Worm (Caenorhabditis elegans) whole organism, L4 larva: ENCODE measurements around the gene F09G8.7.

Experiments used
- F37D6.2 ChIP-seq: sonication (generic microtip); optimal IDR thresholded peaks from 2 replicates; lab custom pipeline; 2016; ENCODE audit warnings: mild to moderate bottlenecking, missing genetic modification characterization, missing compliant biosample characterization
- F49E8.2 ChIP-seq: sonication (generic microtip); optimal IDR thresholded peaks from 2 replicates; lab custom pipeline; 2016; ENCODE audit warnings: missing compliant biosample characterization, mild to moderate bottlenecking, missing genetic modification characterization, borderline replicate concordance
- R02D3.7 ChIP-seq: fragments of 150-350 bp; sonication (generic microtip); optimal IDR thresholded peaks from 3 replicates; lab custom pipeline; 2014; ENCODE audit warnings: missing biosample characterization, missing genetic modification characterization
- T20F7.1 ChIP-seq: fragments of 200-800 bp; sonication (Bioruptor generic); optimal IDR thresholded peaks from 2 replicates; lab custom pipeline; 2018; ENCODE audit warnings: mild to moderate bottlenecking, missing genetic modification characterization, missing compliant biosample characterization
- T26A8.4 ChIP-seq: fragments of 200-800 bp; sonication (Bioruptor generic); IDR thresholded peaks from 2 replicates; pipeline ENCODE4 v1.3.6; 2022; ENCODE audit warnings: missing genetic modification characterization, missing compliant biosample characterization
- Y48G9A.11 ChIP-seq: fragments of 200-800 bp; sonication (Bioruptor generic); IDR thresholded peaks from 2 replicates; pipeline ENCODE4 v1.3.6; 2022; ENCODE audit warnings: missing genetic modification reagents, missing genetic modification characterization, missing compliant biosample characterization
- aha-1 ChIP-seq: fragments of 150-350 bp; peaks from one replicate; lab custom pipeline; 2014; ENCODE audit warnings: missing biosample characterization, missing genetic modification characterization
- ama-1 ChIP-seq: fragments of 150-350 bp; optimal IDR thresholded peaks from 2 replicates; lab custom pipeline; 2014; ENCODE audit warnings: inconsistent platforms, mixed read lengths
- ceh-82 ChIP-seq: sonication (generic microtip); optimal IDR thresholded peaks from 2 replicates; lab custom pipeline; 2017; ENCODE audit warnings: missing biosample characterization, missing genetic modification characterization
- daf-16 ChIP-seq, 3 experiments: sonication (generic microtip); optimal IDR thresholded peaks; 2 replicates each; lab custom pipeline; 2016 to 2017; ENCODE audit warnings: missing genetic modification characterization in 3 of 3, missing genetic modification reagents in 3 of 3, mild to moderate bottlenecking in 2 of 3, missing compliant biosample characterization in 2 of 3, missing biosample characterization in 1 of 3, moderate library complexity in 1 of 3
- daf-19 ChIP-seq: fragments of 200-800 bp; sonication (Bioruptor generic); conservative IDR thresholded peaks from 2 replicates; pipeline ENCODE4 v1.3.6; 2022; ENCODE audit warnings: missing genetic modification characterization, missing compliant biosample characterization
- daf-8 ChIP-seq: fragments of 200-800 bp; sonication (Bioruptor generic); IDR thresholded peaks from 2 replicates; pipeline ENCODE4 v1.3.6; 2022; ENCODE audit warnings: missing genetic modification characterization, missing compliant biosample characterization
- dmd-8 ChIP-seq: fragments of 200-800 bp; sonication (Bioruptor generic); IDR thresholded peaks from 2 replicates; pipeline ENCODE4 v1.3.6; 2022; ENCODE audit warnings: missing genetic modification characterization, missing compliant biosample characterization
- dmd-9 ChIP-seq: fragments of 200-800 bp; sonication (Bioruptor generic); IDR thresholded peaks from 2 replicates; pipeline ENCODE4 v1.3.6; 2022; ENCODE audit warnings: missing genetic modification reagents, missing genetic modification characterization, missing compliant biosample characterization
- dpl-1 ChIP-seq: fragments of 150-350 bp; optimal IDR thresholded peaks from 2 replicates; lab custom pipeline; 2014; ENCODE audit warnings: missing biosample characterization, missing genetic modification reagents, missing genetic modification characterization
- fkh-10 ChIP-seq: fragments of 150-350 bp; optimal IDR thresholded peaks from 2 replicates; lab custom pipeline; 2014; ENCODE audit warnings: missing biosample characterization, missing genetic modification reagents, missing genetic modification characterization
- gei-8 ChIP-seq: fragments of 200-800 bp; sonication (Bioruptor generic); optimal IDR thresholded peaks from 2 replicates; lab custom pipeline; 2018; ENCODE audit warnings: mild to moderate bottlenecking, missing genetic modification characterization, missing compliant biosample characterization
- hlh-30 ChIP-seq: sonication (generic microtip); optimal IDR thresholded peaks from 2 replicates; lab custom pipeline; 2017; ENCODE audit warnings: antibody characterized with exemption, mild to moderate bottlenecking, missing genetic modification characterization, missing compliant biosample characterization; ENCODE audit not compliant: insufficient read depth
- jun-1 ChIP-seq: fragments of 150-350 bp; optimal IDR thresholded peaks from 2 replicates; lab custom pipeline; 2014; ENCODE audit warnings: missing biosample characterization, missing genetic modification reagents, missing genetic modification characterization
- lim-7 ChIP-seq: fragments of 200-800 bp; sonication (Bioruptor generic); IDR thresholded peaks from 2 replicates; pipeline ENCODE4 v1.3.6; 2022; ENCODE audit warnings: missing genetic modification characterization, missing compliant biosample characterization
- lin-1 ChIP-seq: fragments of 200-800 bp; sonication (Bioruptor generic); IDR thresholded peaks from 2 replicates; pipeline ENCODE4 v1.3.6; 2022; ENCODE audit warnings: missing genetic modification reagents, missing genetic modification characterization, missing compliant biosample characterization
- lin-13 ChIP-seq: fragments of 150-350 bp; optimal IDR thresholded peaks from 2 replicates; lab custom pipeline; 2014; ENCODE audit warnings: missing biosample characterization, missing genetic modification reagents, missing genetic modification characterization
- lin-38 ChIP-seq: fragments of 200-800 bp; sonication (Bioruptor generic); IDR thresholded peaks from 2 replicates; pipeline ENCODE4 v1.3.6; 2022; ENCODE audit warnings: missing genetic modification reagents, missing genetic modification characterization, missing compliant biosample characterization
- lir-3 ChIP-seq: sonication (generic microtip); optimal IDR thresholded peaks from 2 replicates; lab custom pipeline; 2016; ENCODE audit warnings: mild to moderate bottlenecking, missing genetic modification characterization, missing compliant biosample characterization
- mdl-1 ChIP-seq, 2 experiments: fragments of 150-350 bp in 1 of 2; sonication (generic microtip) in 1 of 2; optimal IDR thresholded peaks; 2 replicates each; lab custom pipeline; 2014 to 2017; ENCODE audit warnings: missing biosample characterization in 2 of 2, missing genetic modification characterization in 2 of 2
- mdt-29 ChIP-seq: fragments of 200-800 bp; sonication (Bioruptor generic); IDR thresholded peaks from 2 replicates; pipeline ENCODE4 v1.3.6; 2022; ENCODE audit warnings: missing genetic modification reagents, missing genetic modification characterization, missing compliant biosample characterization
- mes-2 ChIP-seq: sonication (generic microtip); optimal IDR thresholded peaks from 2 replicates; lab custom pipeline; 2016; ENCODE audit warnings: missing genotype, mild to moderate bottlenecking, missing genetic modification characterization, missing compliant biosample characterization; ENCODE audit not compliant: poor library complexity, severe bottlenecking
- nhr-28 ChIP-seq: fragments of 150-350 bp; optimal IDR thresholded peaks from 2 replicates; lab custom pipeline; 2014; ENCODE audit warnings: missing biosample characterization, missing genetic modification characterization
- snpc-4 ChIP-seq: fragments of 150-350 bp; optimal IDR thresholded peaks from 2 replicates; lab custom pipeline; 2014; ENCODE audit warnings: missing biosample characterization, missing genetic modification characterization
- unc-39 ChIP-seq: sonication (generic microtip); optimal IDR thresholded peaks from 2 replicates; lab custom pipeline; 2017; ENCODE audit warnings: missing biosample characterization, missing genetic modification characterization
- unc-62 ChIP-seq, 3 experiments: fragments of 150-350 bp in 1 of 3; sonication (generic microtip); optimal IDR thresholded peaks in 2 of 3; peaks in 1 of 3; 1 replicate in 1 of 3; 2 replicates in 2 of 3; lab custom pipeline; 2014 to 2017; ENCODE audit warnings: missing biosample characterization in 3 of 3, missing genetic modification characterization in 3 of 3, missing genetic modification reagents in 3 of 3, missing genotype in 1 of 3
- zag-1 ChIP-seq: fragments of 150-350 bp; optimal IDR thresholded peaks from 2 replicates; lab custom pipeline; 2014; ENCODE audit warnings: missing biosample characterization, missing genetic modification characterization
- zfp-3 ChIP-seq: fragments of 200-800 bp; sonication (Bioruptor generic); conservative IDR thresholded peaks from 2 replicates; pipeline ENCODE4 v1.3.6; 2022; ENCODE audit warnings: missing genetic modification reagents, missing genetic modification characterization, missing compliant biosample characterization

F09G8.7 gene

ce11 chrIII:8278801-8279200 lies 10.6 kb upstream of the F09G8.7 start, which contains the start of gene mig-10:
mig-10 (plus strand) TSS chrIII:8279101.
- no peak for TF ChIP-seq lin-1 (GFP tag; lab: Robert Waterston, UW)
- TF ChIP-seq lin-13 = no peak
- no peak for TF ChIP-seq unc-39 (tag; lab: Kevin White, UChicago)

ce11 chrIII:8275871-8276270 lies 7.7 kb upstream of the F09G8.7 start, which contains the start of gene clec-160:
clec-160 (minus strand) TSS chrIII:8275971.
- TF ChIP-seq daf-16 (GFP tag; optimal IDR thresholded peaks at IDR 0.05; lab: Kevin White, UChicago) (no peak), daf-16 (tag; optimal IDR thresholded peaks at IDR 0.05; lab: Kevin White, UChicago) (no peak), zag-1 (tag; lab: Kevin White, UChicago) (no peak), mdt-29 (GFP tag; lab: Robert Waterston, UW) (no peak), lir-3 (tag; lab: Kevin White, UChicago) (no peak), zfp-3 (GFP tag; lab: Robert Waterston, UW) (no peak), unc-62 (GFP tag; optimal IDR thresholded peaks at IDR 0.05 in 1 of 2; lab: Kevin White, UChicago) (no peak), unc-62 (tag; optimal IDR thresholded peaks at IDR 0.05; lab: Kevin White, UChicago) (no peak), mdl-1 (tag; optimal IDR thresholded peaks at IDR 0.05; lab: Kevin White, UChicago) (no peak)

- TF ChIP-seq ama-1 = no peak
- TF ChIP-seq dmd-9 (GFP tag; lab: Robert Waterston, UW) = no peak
- TF ChIP-seq fkh-10 = no peak
- TF ChIP-seq F37D6.2 (tag; lab: Kevin White, UChicago) = no peak
- no peak for TF ChIP-seq F49E8.2 (tag; lab: Kevin White, UChicago)
- no peak for TF ChIP-seq jun-1 (tag; lab: Kevin White, UChicago)
- no peak for TF ChIP-seq hlh-30 (tag; lab: Kevin White, UChicago)
- no peak for TF ChIP-seq lir-3 (tag; lab: Kevin White, UChicago)
- TF ChIP-seq aha-1 (tag; lab: Kevin White, UChicago) = no peak
- no peak for TF ChIP-seq mdt-29 (GFP tag; lab: Robert Waterston, UW)
- no peak for TF ChIP-seq daf-8 (GFP tag; lab: Robert Waterston, UW)
- no peak for TF ChIP-seq Y48G9A.11 (GFP tag; lab: Robert Waterston, UW)
- TF ChIP-seq daf-19 = no peak
- TF ChIP-seq snpc-4 (tag; lab: Kevin White, UChicago) = no peak
- no peak for TF ChIP-seq mes-2 (tag; lab: Kevin White, UChicago)
- TF ChIP-seq, all 104 proteins: peak for 0
Measured at ce11 chrIII:8271676-8272225, 3.6 kb upstream of the F09G8.7 start, which contains the start of the genes mps-4 and F09G8.10. mps-4 (minus strand) TSS chrIII:8271776. F09G8.10 (minus strand) TSS chrIII:8272175.

ce11 chrIII:8265753-8266152 lies 2.4 kb downstream of the F09G8.7 start, which contains the start of gene mrps-9:
mrps-9 (plus strand) TSS chrIII:8266062.
- TF ChIP-seq dmd-8 (no peak), T20F7.1 (GFP tag; lab: Kevin White, UChicago) (peak; percentile 29), mes-2 (tag; lab: Kevin White, UChicago) (peak; percentile 61), dpl-1 (GFP tag; lab: Kevin White, UChicago) (peak; percentile 31), lin-38 (GFP tag; lab: Robert Waterston, UW) (peak; percentile 94), gei-8 (GFP tag; lab: Kevin White, UChicago) (no peak), hlh-30 (tag; lab: Kevin White, UChicago) (peak; percentile 2)
- TF ChIP-seq, all 104 proteins: peak for 5

- TF ChIP-seq unc-62 (GFP tag; optimal IDR thresholded peaks at IDR 0.05 in 1 of 2; lab: Kevin White, UChicago) (peak in 1 of 2 experiments; percentile 23), unc-62 (tag; optimal IDR thresholded peaks at IDR 0.05; lab: Kevin White, UChicago) (no peak), T26A8.4 (no peak), ceh-82 (tag; lab: Kevin White, UChicago) (no peak), nhr-28 (tag; lab: Kevin White, UChicago) (peak; percentile 37), lim-7 (GFP tag; lab: Robert Waterston, UW) (no peak), R02D3.7 (tag; lab: Kevin White, UChicago) (no peak), gei-8 (GFP tag; lab: Kevin White, UChicago) (no peak)
Measured at ce11 chrIII:8263377-8263776, 4.8 kb downstream of the F09G8.7 start, which contains the start of gene col-91. col-91 (minus strand) TSS chrIII:8263664.
